Fruit fly (Drosophila melanogaster) whole organism, embryonic: ENCODE measurements around the gene Sodh2.
A peak's percentile ranks its signal among the peaks of the same experiment; 100 is the strongest.

Experiments
- Aef1 ChIP-seq: fragments of 200-800 bp; sonication (Bioruptor generic); IDR thresholded peaks from 3 replicates; pipeline ENCODE4 v1.3.6; 2022; ENCODE audit warnings: missing biosample characterization, missing genetic modification characterization
- Awh ChIP-seq: fragments of 200-800 bp; sonication (Bioruptor generic); IDR thresholded peaks from 2 replicates; pipeline ENCODE4, ENCODE4 v1.3.6; 2022; ENCODE audit warnings: missing biosample characterization, missing genetic modification characterization
- CG10209 ChIP-seq: fragments of 200-800 bp; sonication (Bioruptor generic); optimal IDR thresholded peaks from 3 replicates; lab custom pipeline; 2017; ENCODE audit warnings: missing biosample characterization, mild to moderate bottlenecking, missing genetic modification characterization, missing genetic modification reagents
- CG10274 ChIP-seq: fragments of 200-800 bp; sonication (Bioruptor generic); optimal IDR thresholded peaks from 3 replicates; lab custom pipeline; 2017; ENCODE audit warnings: missing biosample characterization, mild to moderate bottlenecking, missing genetic modification characterization
- CG11247 ChIP-seq: fragments of 200-800 bp; sonication (Bioruptor generic); IDR thresholded peaks from 2 replicates; pipeline ENCODE4 v1.3.6; 2022; ENCODE audit warnings: missing biosample characterization, missing genetic modification characterization
- CG14050 ChIP-seq: fragments of 200-800 bp; sonication (Bioruptor generic); IDR thresholded peaks from 3 replicates; pipeline ENCODE4 v1.3.6; 2022; ENCODE audit warnings: missing biosample characterization, missing genetic modification characterization
- CG15011 ChIP-seq: fragments of 200-800 bp; sonication (Bioruptor generic); optimal IDR thresholded peaks from 3 replicates; lab custom pipeline; 2018; ENCODE audit warnings: missing biosample characterization, mild to moderate bottlenecking, missing genetic modification characterization
- CG15514 ChIP-seq: fragments of 200-800 bp; sonication (Bioruptor generic); optimal IDR thresholded peaks from 3 replicates; lab custom pipeline; 2017; ENCODE audit warnings: missing biosample characterization, missing genetic modification characterization, mild to moderate bottlenecking, moderate library complexity, missing genetic modification reagents
- CG18011 ChIP-seq: fragments of 200-800 bp; sonication (Bioruptor generic); optimal IDR thresholded peaks from 2 replicates; lab custom pipeline; 2017; ENCODE audit warnings: missing biosample characterization, missing genetic modification characterization, mild to moderate bottlenecking, moderate library complexity, missing genotype
- CG18619 ChIP-seq: fragments of 200-800 bp; sonication (Bioruptor generic); optimal IDR thresholded peaks from 3 replicates; lab custom pipeline; 2017; ENCODE audit warnings: missing biosample characterization, mild to moderate bottlenecking, missing genetic modification characterization
- CG2120 ChIP-seq: fragments of 200-800 bp; sonication (Bioruptor generic); optimal IDR thresholded peaks from 3 replicates; lab custom pipeline; 2016; ENCODE audit warnings: missing biosample characterization, missing genetic modification characterization
- CG2129 ChIP-seq: fragments of 200-800 bp; sonication (Bioruptor generic); IDR thresholded peaks from 2 replicates; pipeline ENCODE4 v1.3.6; 2022; ENCODE audit warnings: missing biosample characterization, missing genetic modification characterization; ENCODE audit not compliant: partially characterized antibody
- CG32772 ChIP-seq: fragments of 200-800 bp; sonication (Bioruptor generic); IDR thresholded peaks from 2 replicates; pipeline ENCODE4 v1.3.6; 2022; ENCODE audit warnings: missing biosample characterization, missing genetic modification characterization
- CG34376 ChIP-seq: fragments of 200-800 bp; sonication (Bioruptor generic); optimal IDR thresholded peaks from 2 replicates; lab custom pipeline; 2018; ENCODE audit warnings: missing biosample characterization, mild to moderate bottlenecking, missing genetic modification characterization
- CG34422 ChIP-seq: fragments of 200-800 bp; sonication (Bioruptor generic); IDR thresholded peaks from 3 replicates; pipeline ENCODE4 v1.3.6; 2022; ENCODE audit warnings: missing biosample characterization, missing genetic modification characterization
- CG4360 ChIP-seq: fragments of 200-800 bp; sonication (Bioruptor generic); IDR thresholded peaks from 2 replicates; pipeline ENCODE4 v1.3.6; 2022; ENCODE audit warnings: missing biosample characterization, missing genetic modification characterization
- CG5180 ChIP-seq: fragments of 200-800 bp; sonication (Bioruptor generic); optimal IDR thresholded peaks from 3 replicates; lab custom pipeline; 2017; ENCODE audit warnings: missing biosample characterization, missing genetic modification characterization, mild to moderate bottlenecking, moderate library complexity, missing genetic modification reagents
- CG6689 ChIP-seq: fragments of 200-800 bp; sonication (Bioruptor generic); IDR thresholded peaks from 2 replicates; pipeline ENCODE4 v1.3.6; 2022; ENCODE audit warnings: missing biosample characterization, missing genetic modification characterization
- CG6765 ChIP-seq: fragments of 200-800 bp; sonication (Bioruptor generic); optimal IDR thresholded peaks from 3 replicates; lab custom pipeline; 2017; ENCODE audit warnings: missing biosample characterization, mild to moderate bottlenecking, missing genetic modification characterization
- CG7271 ChIP-seq: fragments of 200-800 bp; sonication (Bioruptor generic); optimal IDR thresholded peaks from 2 replicates; lab custom pipeline; 2018; ENCODE audit warnings: missing biosample characterization, mild to moderate bottlenecking, missing genetic modification characterization, moderate library complexity
- CHES-1-like ChIP-seq: fragments of 200-800 bp; sonication (Bioruptor generic); optimal IDR thresholded peaks from 2 replicates; lab custom pipeline; 2016; ENCODE audit warnings: missing biosample characterization, missing genetic modification characterization
- Camta ChIP-seq: fragments of 200-800 bp; sonication (Bioruptor generic); optimal IDR thresholded peaks from 2 replicates; lab custom pipeline; 2016; ENCODE audit warnings: missing biosample characterization, missing genetic modification characterization
- CkIIα-i1 ChIP-seq: fragments of 200-800 bp; sonication (Bioruptor generic); IDR thresholded peaks from 2 replicates; pipeline ENCODE4 v1.3.6; 2022; ENCODE audit warnings: missing biosample characterization, missing genetic modification characterization
- CrebB ChIP-seq: fragments of 200-800 bp; sonication (Bioruptor generic); optimal IDR thresholded peaks from 3 replicates; lab custom pipeline; 2018; ENCODE audit warnings: missing biosample characterization, mild to moderate bottlenecking, missing genetic modification characterization
- Deaf1 ChIP-seq: fragments of 200-800 bp; optimal IDR thresholded peaks from 3 replicates; lab custom pipeline; 2019; ENCODE audit warnings: missing biosample characterization, mild to moderate bottlenecking, missing genetic modification characterization, moderate library complexity
- Dp ChIP-seq: fragments of 200-800 bp; sonication (Bioruptor generic); optimal IDR thresholded peaks from 2 replicates; lab custom pipeline; 2018; ENCODE audit warnings: missing biosample characterization, mild to moderate bottlenecking, missing genetic modification characterization, moderate library complexity
- Drgx ChIP-seq: fragments of 200-800 bp; sonication (Bioruptor generic); IDR thresholded peaks from 2 replicates; pipeline ENCODE4 v1.3.6; 2022; ENCODE audit warnings: missing biosample characterization, missing genetic modification characterization
- HLH3B ChIP-seq: fragments of 200-800 bp; sonication (Bioruptor generic); IDR thresholded peaks from 2 replicates; pipeline ENCODE4 v1.3.6; 2022; ENCODE audit warnings: missing biosample characterization, missing genetic modification characterization
- Hsf ChIP-seq: fragments of 200-800 bp; sonication (Bioruptor generic); optimal IDR thresholded peaks from 3 replicates; lab custom pipeline; 2016; ENCODE audit warnings: missing biosample characterization, missing genetic modification characterization
- Lpt ChIP-seq: fragments of >200 bp; optimal IDR thresholded peaks from 2 replicates; lab custom pipeline; 2018; ENCODE audit warnings: missing biosample characterization, missing genetic modification characterization
- MBD-R2 ChIP-seq: fragments of 200-800 bp; sonication (Bioruptor generic); IDR thresholded peaks from 2 replicates; pipeline ENCODE4 v1.3.6; 2022; ENCODE audit warnings: missing biosample characterization, missing genetic modification characterization
- NC2α ChIP-seq: fragments of 200-800 bp; sonication (Bioruptor generic); optimal IDR thresholded peaks from 2 replicates; lab custom pipeline; 2016; ENCODE audit warnings: missing biosample characterization, missing genetic modification characterization
- Nf-YA ChIP-seq: fragments of 200-800 bp; sonication (Bioruptor generic); IDR thresholded peaks from 2 replicates; pipeline ENCODE4 v1.3.6; 2022; ENCODE audit warnings: missing biosample characterization, missing genetic modification characterization
- ase ChIP-seq: fragments of 200-800 bp; sonication (Bioruptor generic); IDR thresholded peaks from 3 replicates; pipeline ENCODE4 v1.3.6; 2022; ENCODE audit warnings: missing biosample characterization, missing genetic modification characterization
- chm ChIP-seq: fragments of 200-800 bp; sonication (Bioruptor generic); IDR thresholded peaks from 2 replicates; pipeline ENCODE4 v1.3.6; 2022; ENCODE audit warnings: missing biosample characterization, missing genetic modification characterization
- crp ChIP-seq, 2 experiments: fragments of 200-800 bp; sonication (Bioruptor generic); optimal IDR thresholded peaks; 2 replicates in 1 of 2; 3 replicates in 1 of 2; lab custom pipeline; 2017; ENCODE audit warnings: missing biosample characterization in 2 of 2, missing genetic modification characterization in 2 of 2, mild to moderate bottlenecking in 1 of 2, moderate library complexity in 1 of 2
- eve ChIP-seq, 2 experiments: fragments of >200 bp; optimal IDR thresholded peaks; 2 replicates each; lab custom pipeline; 2017; ENCODE audit warnings: missing biosample characterization in 2 of 2, missing genetic modification characterization in 2 of 2
- fd3F ChIP-seq: fragments of 200-800 bp; sonication (Bioruptor generic); optimal IDR thresholded peaks from 2 replicates; lab custom pipeline; 2018; ENCODE audit warnings: missing biosample characterization, mild to moderate bottlenecking, missing genetic modification characterization, moderate library complexity
- fd64A ChIP-seq: fragments of 200-800 bp; sonication (Bioruptor generic); optimal IDR thresholded peaks from 3 replicates; lab custom pipeline; 2018; ENCODE audit warnings: missing biosample characterization, mild to moderate bottlenecking, missing genetic modification characterization
- hb ChIP-seq: fragments of 200-800 bp; sonication (Bioruptor generic); IDR thresholded peaks from 3 replicates; pipeline ENCODE4 v1.3.6; 2022; ENCODE audit warnings: missing biosample characterization, missing genetic modification characterization; ENCODE audit not compliant: partially characterized antibody
- jumu ChIP-seq: fragments of 200-800 bp; sonication (Bioruptor generic); optimal IDR thresholded peaks from 3 replicates; lab custom pipeline; 2016; ENCODE audit warnings: missing biosample characterization, missing genetic modification characterization
- lilli ChIP-seq: fragments of 200-800 bp; sonication (Bioruptor generic); optimal IDR thresholded peaks from 3 replicates; lab custom pipeline; 2016; ENCODE audit warnings: missing biosample characterization, missing genetic modification characterization
- mirr ChIP-seq: fragments of 200-800 bp; sonication (Bioruptor generic); optimal IDR thresholded peaks from 3 replicates; lab custom pipeline; 2018; ENCODE audit warnings: missing biosample characterization, mild to moderate bottlenecking, missing genetic modification characterization
- mld ChIP-seq: fragments of 200-800 bp; sonication (Bioruptor generic); IDR thresholded peaks from 3 replicates; pipeline ENCODE4 v1.3.6; 2022; ENCODE audit warnings: missing biosample characterization, missing genetic modification characterization; ENCODE audit not compliant: partially characterized antibody
- row ChIP-seq: fragments of 200-800 bp; sonication (Bioruptor generic); IDR thresholded peaks from 3 replicates; pipeline ENCODE4 v1.3.6; 2022; ENCODE audit warnings: missing biosample characterization, missing genetic modification characterization
- sc ChIP-seq, 3 experiments: fragments of >200 bp in 2 of 3; fragments of 200-800 bp in 1 of 3; sonication (Bioruptor generic) in 1 of 3; optimal IDR thresholded peaks; 2 replicates in 2 of 3; 3 replicates in 1 of 3; lab custom pipeline; 2017; ENCODE audit warnings: mild to moderate bottlenecking in 1 of 3, missing biosample characterization in 1 of 3, missing genetic modification characterization in 1 of 3, missing genetic modification reagents in 1 of 3
- sim ChIP-seq: fragments of 200-800 bp; sonication (Bioruptor generic); IDR thresholded peaks from 2 replicates; pipeline ENCODE4 v1.3.6; 2022; ENCODE audit warnings: missing biosample characterization, missing genetic modification characterization
- slou ChIP-seq: fragments of 200-800 bp; sonication (Bioruptor generic); optimal IDR thresholded peaks from 3 replicates; lab custom pipeline; 2016; ENCODE audit warnings: missing biosample characterization, missing genetic modification characterization
- sqz ChIP-seq: fragments of 200-800 bp; sonication (Bioruptor generic); optimal IDR thresholded peaks from 3 replicates; lab custom pipeline; 2018; ENCODE audit warnings: missing biosample characterization, mild to moderate bottlenecking, missing genetic modification characterization
- unc-4 ChIP-seq: fragments of 200-800 bp; sonication (Bioruptor generic); IDR thresholded peaks from 2 replicates; pipeline ENCODE4 v1.3.6; 2022; ENCODE audit warnings: missing biosample characterization, missing genetic modification characterization; ENCODE audit not compliant: partially characterized antibody

Gene Sodh2

dm6 chr3R:10852232-10852774 is 23.9 kb upstream of the Sodh2 start, which contains the start of gene CG4565 (continued):
- TF ChIP-seq CG15514: peak; percentile 87
- peak; percentile 64 for TF ChIP-seq CG34376
- TF ChIP-seq Dp (GFP tag; lab: Kevin White, UChicago): peak; percentile 57
- TF ChIP-seq Aef1 (GFP tag; lab: Robert Waterston, UW): no peak
- no peak for TF ChIP-seq CG6689 (GFP tag; lab: Robert Waterston, UW)
- TF ChIP-seq CG10209 (GFP tag; lab: Kevin White, UChicago): no peak
- TF ChIP-seq mld (GFP tag; lab: Robert Waterston, UW): 0 out of 3 replicates have a peak, but pooled peaks have one; percentile 21
- no peak for TF ChIP-seq sim
- TF ChIP-seq crp (GFP tag; optimal IDR thresholded peaks at IDR 0.05; lab: Kevin White, UChicago): peak in 1 of 2 experiments; percentile 60
- TF ChIP-seq ase (GFP tag; lab: Robert Waterston, UW): no peak
- TF ChIP-seq NC2α (GFP tag; lab: Kevin White, UChicago): no peak
- no peak for TF ChIP-seq lilli
- no peak for TF ChIP-seq Awh (GFP tag; lab: Robert Waterston, UW)
- TF ChIP-seq fd64A: no peak
- TF ChIP-seq sqz (GFP tag; lab: Kevin White, UChicago): no peak
- TF ChIP-seq CG14050 (GFP tag; lab: Robert Waterston, UW): no peak
- no peak for TF ChIP-seq CG7271 (tag; lab: Kevin White, UChicago)
- peak; percentile 1 for TF ChIP-seq CrebB (tag; lab: Kevin White, UChicago)
- TF ChIP-seq mirr (GFP tag; lab: Kevin White, UChicago): peak; percentile 26
- TF ChIP-seq slou (GFP tag; lab: Kevin White, UChicago): no peak
- TF ChIP-seq hb (GFP tag; lab: Robert Waterston, UW): 0 out of 3 replicates have a peak, but pooled peaks have one; percentile 19
- no peak for TF ChIP-seq Deaf1 (tag; lab: Kevin White, UChicago)
- TF ChIP-seq CG18011 (GFP tag; lab: Kevin White, UChicago): no peak
- TF ChIP-seq CG32772: no peak
- TF ChIP-seq CG15011 (GFP tag; lab: Kevin White, UChicago): no peak
- no peak for TF ChIP-seq CG4360 (GFP tag; lab: Robert Waterston, UW)
- peak; percentile 25 for TF ChIP-seq CG6765 (GFP tag; lab: Kevin White, UChicago)
- TF ChIP-seq Camta (GFP tag; lab: Kevin White, UChicago): no peak
- TF ChIP-seq row (GFP tag; lab: Robert Waterston, UW): no peak; the same call in 2 of the 3 replicates
- no peak for TF ChIP-seq CG10274 (GFP tag; lab: Kevin White, UChicago)
- TF ChIP-seq MBD-R2: 0 out of 2 replicates have a peak, but pooled peaks have one; percentile 21
- TF ChIP-seq jumu (GFP tag; lab: Kevin White, UChicago): no peak
- TF ChIP-seq CG2129 (GFP tag; lab: Robert Waterston, UW): no peak
- TF ChIP-seq Lpt (GFP tag; lab: Kevin White, UChicago): no peak
- no peak for TF ChIP-seq CHES-1-like (GFP tag; lab: Kevin White, UChicago)
- no peak for TF ChIP-seq Nf-YA (GFP tag; lab: Robert Waterston, UW)
- TF ChIP-seq HLH3B (GFP tag; lab: Robert Waterston, UW): no peak
- TF ChIP-seq Hsf: no peak
- TF ChIP-seq CG34422 (GFP tag; lab: Robert Waterston, UW): no peak; the same call in 2 of the 3 replicates
- no peak for TF ChIP-seq CG18619 (GFP tag; lab: Kevin White, UChicago)
- TF ChIP-seq Drgx (GFP tag; lab: Robert Waterston, UW): no peak
- TF ChIP-seq CG5180 (GFP tag; lab: Kevin White, UChicago): peak; percentile 55
- peak; percentile 53; the same call in 1 of the 2 replicates for TF ChIP-seq chm (GFP tag; lab: Robert Waterston, UW)
- TF ChIP-seq CG11247 (GFP tag; lab: Robert Waterston, UW): no peak
- no peak for TF ChIP-seq eve (GFP tag; optimal IDR thresholded peaks at IDR 0.05; lab: Kevin White, UChicago)
- peak; percentile 42; the same call in 1 of the 2 replicates for TF ChIP-seq unc-4
- no peak for TF ChIP-seq sc (optimal IDR thresholded peaks at IDR 0.05; lab: Kevin White, UChicago)
- TF ChIP-seq sc (GFP tag; optimal IDR thresholded peaks at IDR 0.05; lab: Kevin White, UChicago): no peak
- no peak for TF ChIP-seq CG2120
- no peak for TF ChIP-seq CkIIα-i1
- no peak for TF ChIP-seq fd3F (GFP tag; lab: Kevin White, UChicago)
